Worm (Caenorhabditis elegans) whole organism, young adult: Measurements from ENCODE around the gene srd-44.

ENCODE experiments used
- B0019.2 ChIP-seq: fragments of 200-800 bp; sonication (Bioruptor generic); conservative IDR thresholded peaks from 2 replicates; pipeline ENCODE4 v1.3.6; 2022; ENCODE audit warnings: missing genetic modification reagents, missing genetic modification characterization, missing compliant biosample characterization
- B0035.1 ChIP-seq: sonication (generic microtip); optimal IDR thresholded peaks from 2 replicates; lab custom pipeline; 2016; ENCODE audit warnings: missing genetic modification characterization, mild to moderate bottlenecking, missing compliant biosample characterization, missing genotype, missing genetic modification reagents
- B0336.3 ChIP-seq: fragments of 200-800 bp; sonication (Bioruptor generic); IDR thresholded peaks from 2 replicates; pipeline ENCODE4 v1.3.6; 2022; ENCODE audit warnings: missing genetic modification characterization, missing compliant biosample characterization
- C06A6.2 ChIP-seq: fragments of 200-800 bp; sonication (Bioruptor generic); conservative IDR thresholded peaks from 2 replicates; pipeline ENCODE4 v1.3.6; 2022; ENCODE audit warnings: missing genetic modification characterization, missing compliant biosample characterization
- F39B2.1 ChIP-seq: fragments of 200-800 bp; sonication (Bioruptor generic); IDR thresholded peaks from 2 replicates; pipeline ENCODE4 v1.3.6; 2022; ENCODE audit warnings: missing genetic modification reagents, missing genetic modification characterization, missing compliant biosample characterization
- K11D2.4 ChIP-seq: fragments of 200-800 bp; sonication (Bioruptor generic); IDR thresholded peaks from 2 replicates; pipeline ENCODE4 v1.3.6; 2022; ENCODE audit warnings: missing genetic modification reagents, missing genetic modification characterization, missing compliant biosample characterization
- K12H6.12 ChIP-seq: fragments of 200-800 bp; sonication (Bioruptor generic); optimal IDR thresholded peaks from 2 replicates; lab custom pipeline; 2018; ENCODE audit warnings: mild to moderate bottlenecking, missing genetic modification characterization, missing compliant biosample characterization
- Y53F4B.3 ChIP-seq: fragments of 200-800 bp; sonication (Bioruptor generic); IDR thresholded peaks from 2 replicates; pipeline ENCODE4 v1.3.6; 2022; ENCODE audit warnings: missing genetic modification reagents, missing genetic modification characterization, missing compliant biosample characterization
- Y53G8AR.9 ChIP-seq: fragments of 200-800 bp; sonication (Bioruptor generic); conservative IDR thresholded peaks from 2 replicates; pipeline ENCODE4 v1.3.6; 2022; ENCODE audit warnings: missing genetic modification reagents, missing genetic modification characterization, missing compliant biosample characterization
- akir-1 ChIP-seq: fragments of 200-800 bp; sonication (Bioruptor generic); optimal IDR thresholded peaks from 2 replicates; lab custom pipeline; 2018; ENCODE audit warnings: mild to moderate bottlenecking, missing genetic modification characterization, moderate library complexity, missing compliant biosample characterization
- ama-1 ChIP-seq, 3 experiments: fragments of 150-350 bp in 1 of 3; sonication (generic microtip) in 2 of 3; optimal IDR thresholded peaks; 2 replicates each; lab custom pipeline; 2014 to 2018; ENCODE audit warnings: missing biosample characterization in 2 of 3, missing genetic modification characterization in 2 of 3, missing genetic modification reagents in 2 of 3
- atf-7 ChIP-seq: sonication (generic microtip); optimal IDR thresholded peaks from 2 replicates; lab custom pipeline; 2017; ENCODE audit warnings: mild to moderate bottlenecking, missing genetic modification characterization, missing compliant biosample characterization
- attf-5 ChIP-seq: fragments of 200-800 bp; sonication (Bioruptor generic); optimal IDR thresholded peaks from 2 replicates; lab custom pipeline; 2018; ENCODE audit warnings: mild to moderate bottlenecking, missing genetic modification characterization, missing compliant biosample characterization
- bed-1 ChIP-seq: fragments of 200-800 bp; sonication (Bioruptor generic); IDR thresholded peaks from 2 replicates; pipeline ENCODE4 v1.3.6; 2022; ENCODE audit warnings: missing genetic modification reagents, missing genetic modification characterization, missing compliant biosample characterization
- ccch-3 ChIP-seq: fragments of 200-800 bp; sonication (Bioruptor generic); optimal IDR thresholded peaks from 2 replicates; lab custom pipeline; 2018; ENCODE audit warnings: mild to moderate bottlenecking, missing genetic modification characterization, missing compliant biosample characterization
- cebp-1 ChIP-seq, 2 experiments: fragments of 200-800 bp in 1 of 2; sonication (Bioruptor generic) in 1 of 2; sonication (generic microtip) in 1 of 2; IDR thresholded peaks in 1 of 2; optimal IDR thresholded peaks in 1 of 2; 2 replicates each; pipeline versions ENCODE4 v1.3.6 to Lab custom; 2017 to 2022; ENCODE audit warnings: missing compliant biosample characterization in 2 of 2, missing genetic modification characterization in 2 of 2, mild to moderate bottlenecking in 1 of 2, missing genetic modification reagents in 1 of 2, moderate library complexity in 1 of 2
- ceh-79 ChIP-seq: sonication (generic microtip); optimal IDR thresholded peaks from 2 replicates; lab custom pipeline; 2017; ENCODE audit warnings: mild to moderate bottlenecking, missing genetic modification characterization, missing compliant biosample characterization
- egl-18 ChIP-seq: fragments of 200-800 bp; sonication (Bioruptor generic); IDR thresholded peaks from 2 replicates; pipeline ENCODE4 v1.3.6; 2022; ENCODE audit warnings: missing genetic modification reagents, missing genetic modification characterization, missing compliant biosample characterization
- egrh-3 ChIP-seq: fragments of 200-800 bp; sonication (Bioruptor generic); IDR thresholded peaks from 2 replicates; pipeline ENCODE4 v1.3.6; 2022; ENCODE audit warnings: missing genetic modification reagents, missing genetic modification characterization, missing compliant biosample characterization
- him-1 ChIP-seq: sonication (generic microtip); optimal IDR thresholded peaks from 2 replicates; lab custom pipeline; 2016; ENCODE audit warnings: missing genotype, missing genetic modification reagents, missing genetic modification characterization, missing compliant biosample characterization
- hmg-20 ChIP-seq: fragments of 200-800 bp; sonication (Bioruptor generic); IDR thresholded peaks from 2 replicates; pipeline ENCODE4 v1.3.6; 2022; ENCODE audit warnings: missing genetic modification reagents, missing genetic modification characterization, missing compliant biosample characterization
- let-526 ChIP-seq: fragments of 200-800 bp; sonication (Bioruptor generic); IDR thresholded peaks from 2 replicates; pipeline ENCODE4 v1.3.6; 2022; ENCODE audit warnings: missing genetic modification reagents, missing genetic modification characterization, missing compliant biosample characterization
- lin-26 ChIP-seq: fragments of 200-800 bp; sonication (Bioruptor generic); IDR thresholded peaks from 2 replicates; pipeline ENCODE4 v1.3.6; 2022; ENCODE audit warnings: missing genetic modification reagents, missing genetic modification characterization, missing compliant biosample characterization
- lin-35 ChIP-seq, 3 experiments: fragments of 150-350 bp in 2 of 3; sonication (generic microtip) in 1 of 3; optimal IDR thresholded peaks; 2 replicates each; lab custom pipeline; 2014 to 2018; ENCODE audit warnings: missing biosample characterization in 3 of 3, missing genetic modification characterization in 3 of 3, missing genetic modification reagents in 3 of 3
- lin-54 ChIP-seq: fragments of 200-800 bp; sonication (Bioruptor generic); optimal IDR thresholded peaks from 2 replicates; lab custom pipeline; 2018; ENCODE audit warnings: mild to moderate bottlenecking, missing genetic modification characterization, missing compliant biosample characterization
- lsl-1 ChIP-seq: fragments of 200-800 bp; sonication (Bioruptor generic); optimal IDR thresholded peaks from 2 replicates; lab custom pipeline; 2018; ENCODE audit warnings: mild to moderate bottlenecking, missing genetic modification characterization, moderate library complexity, missing compliant biosample characterization
- madf-6 ChIP-seq: fragments of 200-800 bp; sonication (Bioruptor generic); IDR thresholded peaks from 2 replicates; pipeline ENCODE4 v1.3.6; 2022; ENCODE audit warnings: missing genetic modification reagents, missing genetic modification characterization, missing compliant biosample characterization
- mel-28 ChIP-seq: sonication (generic microtip); optimal IDR thresholded peaks from 2 replicates; lab custom pipeline; 2016; ENCODE audit warnings: borderline replicate concordance, mild to moderate bottlenecking, missing genetic modification characterization, missing compliant biosample characterization
- mes-4 ChIP-seq: sonication (generic microtip); optimal IDR thresholded peaks from 2 replicates; lab custom pipeline; 2016; ENCODE audit warnings: missing genotype, missing genetic modification characterization, missing compliant biosample characterization
- mxl-1 ChIP-seq: sonication (generic microtip); optimal IDR thresholded peaks from 2 replicates; lab custom pipeline; 2016; ENCODE audit warnings: missing genetic modification characterization, missing compliant biosample characterization
- nfya-1 ChIP-seq: sonication (generic microtip); optimal IDR thresholded peaks from 2 replicates; lab custom pipeline; 2017; ENCODE audit warnings: antibody characterized with exemption, missing compliant biosample characterization, missing genetic modification characterization, borderline replicate concordance; ENCODE audit not compliant: insufficient read depth
- nfyb-1 ChIP-seq: fragments of 200-800 bp; sonication (Bioruptor generic); IDR thresholded peaks from 2 replicates; pipeline ENCODE4 v1.3.6; 2022; ENCODE audit warnings: missing genetic modification reagents, missing genetic modification characterization, missing compliant biosample characterization
- nhr-27 ChIP-seq: fragments of 200-800 bp; sonication (Bioruptor generic); optimal IDR thresholded peaks from 2 replicates; lab custom pipeline; 2018; ENCODE audit warnings: mild to moderate bottlenecking, missing genetic modification characterization, moderate library complexity, missing compliant biosample characterization
- nhr-90 ChIP-seq: sonication (generic microtip); optimal IDR thresholded peaks from 2 replicates; lab custom pipeline; 2016; ENCODE audit warnings: missing genotype, mild to moderate bottlenecking, missing genetic modification characterization, missing compliant biosample characterization
- rpc-1 ChIP-seq, 2 experiments: fragments of 150-350 bp in 1 of 2; sonication (generic microtip) in 1 of 2; optimal IDR thresholded peaks; 2 replicates each; lab custom pipeline; 2014 to 2018; ENCODE audit warnings: missing biosample characterization in 1 of 2, missing genetic modification characterization in 1 of 2, missing genetic modification reagents in 1 of 2, missing genotype in 1 of 2
- snpc-1.1 ChIP-seq: sonication (generic microtip); optimal IDR thresholded peaks from 2 replicates; lab custom pipeline; 2017; ENCODE audit warnings: missing genetic modification characterization, mild to moderate bottlenecking, missing compliant biosample characterization, antibody characterized with exemption, moderate library complexity, missing genotype, missing genetic modification reagents; ENCODE audit not compliant: insufficient read depth
- snpc-1.3 ChIP-seq: sonication (generic microtip); optimal IDR thresholded peaks from 2 replicates; lab custom pipeline; 2017; ENCODE audit warnings: missing genetic modification characterization, mild to moderate bottlenecking, missing compliant biosample characterization, antibody characterized with exemption, moderate library complexity, missing genotype, missing genetic modification reagents; ENCODE audit not compliant: insufficient read depth
- snpc-4 ChIP-seq, 5 experiments: fragments of 150-350 bp in 1 of 5; sonication (generic microtip) in 4 of 5; optimal IDR thresholded peaks; 2 replicates each; lab custom pipeline; 2014 to 2018; ENCODE audit warnings: missing genetic modification characterization in 5 of 5, missing biosample characterization in 3 of 5, antibody characterized with exemption in 2 of 5, mild to moderate bottlenecking in 2 of 5, missing compliant biosample characterization in 2 of 5, missing genotype in 2 of 5, moderate library complexity in 2 of 5, missing genetic modification reagents in 1 of 5
- somi-1 ChIP-seq: fragments of 200-800 bp; sonication (Bioruptor generic); optimal IDR thresholded peaks from 2 replicates; lab custom pipeline; 2018; ENCODE audit warnings: mild to moderate bottlenecking, missing genetic modification characterization, missing compliant biosample characterization
- tlf-1 ChIP-seq: fragments of 200-800 bp; sonication (Bioruptor generic); optimal IDR thresholded peaks from 2 replicates; lab custom pipeline; 2018; ENCODE audit warnings: mild to moderate bottlenecking, missing genetic modification characterization, missing compliant biosample characterization
- unc-130 ChIP-seq: sonication (generic microtip); optimal IDR thresholded peaks from 2 replicates; lab custom pipeline; 2016; ENCODE audit warnings: missing genetic modification reagents, missing genetic modification characterization, missing compliant biosample characterization
- zim-3 ChIP-seq: sonication (generic microtip); optimal IDR thresholded peaks from 2 replicates; lab custom pipeline; 2017; ENCODE audit warnings: mild to moderate bottlenecking, missing genetic modification characterization, moderate library complexity, missing compliant biosample characterization
- ztf-28 ChIP-seq: fragments of 200-800 bp; sonication (Bioruptor generic); IDR thresholded peaks from 2 replicates; pipeline ENCODE4 v1.3.6; 2022; ENCODE audit warnings: missing genetic modification reagents, missing genetic modification characterization, missing compliant biosample characterization
- ztf-3 ChIP-seq: fragments of 200-800 bp; sonication (Bioruptor generic); optimal IDR thresholded peaks from 2 replicates; lab custom pipeline; 2018; ENCODE audit warnings: mild to moderate bottlenecking, missing genetic modification characterization, missing compliant biosample characterization
- ztf-6 ChIP-seq: fragments of 200-800 bp; sonication (Bioruptor generic); IDR thresholded peaks from 2 replicates; pipeline ENCODE4 v1.3.6; 2022; ENCODE audit warnings: missing genetic modification reagents, missing genetic modification characterization, missing compliant biosample characterization

Gene srd-44

ce11 chrX:12347822-12348221 lies 9.6 kb downstream of the srd-44 start (continued):
- no peak for TF ChIP-seq ama-1 (optimal IDR thresholded peaks at IDR 0.05; lab: Kevin White, UChicago)
- TF ChIP-seq ama-1 (GFP tag; optimal IDR thresholded peaks at IDR 0.05; lab: Kevin White, UChicago) = peak in 1 of 2 experiments; percentile 42
- no peak for TF ChIP-seq nfya-1 (tag; lab: Kevin White, UChicago)
- no peak for TF ChIP-seq zim-3 (tag; lab: Kevin White, UChicago)
- no peak for TF ChIP-seq B0336.3 (GFP tag; lab: Robert Waterston, UW)
- TF ChIP-seq B0035.1 (tag; lab: Kevin White, UChicago) = peak; percentile 18
- TF ChIP-seq atf-7 (tag; lab: Kevin White, UChicago) = peak; percentile 58
- TF ChIP-seq lsl-1 (GFP tag; lab: Kevin White, UChicago) = no peak
- no peak for TF ChIP-seq snpc-1.1 (tag; lab: Kevin White, UChicago)
- TF ChIP-seq ztf-3 = no peak
- TF ChIP-seq nhr-90 (tag; lab: Kevin White, UChicago) = peak; percentile 83
- TF ChIP-seq madf-6 (GFP tag; lab: Robert Waterston, UW) = 0 out of 2 replicates have a peak, but pooled peaks have one; percentile 49
- peak; percentile 48; the same call in 1 of the 2 replicates for TF ChIP-seq egrh-3 (GFP tag; lab: Robert Waterston, UW)
- TF ChIP-seq mxl-1 (tag; lab: Kevin White, UChicago) = peak; percentile 40
- TF ChIP-seq Y53G8AR.9 (GFP tag; lab: Robert Waterston, UW) = no peak
- peak; percentile 67 for TF ChIP-seq snpc-4 (GFP tag; optimal IDR thresholded peaks at IDR 0.05; lab: Kevin White, UChicago)
- peak in 2 of 4 experiments; percentile 46 to 79 for TF ChIP-seq snpc-4 (tag; optimal IDR thresholded peaks at IDR 0.05; lab: Kevin White, UChicago)
- 0 out of 2 replicates have a peak, but pooled peaks have one; percentile 27 for TF ChIP-seq Y53F4B.3 (GFP tag; lab: Robert Waterston, UW)
- TF ChIP-seq akir-1 (GFP tag; lab: Kevin White, UChicago) = peak; percentile 14
- TF ChIP-seq him-1 (tag; lab: Kevin White, UChicago) = peak; percentile 75
- no peak for TF ChIP-seq hmg-20 (GFP tag; lab: Robert Waterston, UW)
- TF ChIP-seq mes-4 = no peak
- TF ChIP-seq B0019.2 (GFP tag; lab: Robert Waterston, UW) = 0 out of 2 replicates have a peak, but pooled peaks have one; percentile 7
- TF ChIP-seq rpc-1 (optimal IDR thresholded peaks at IDR 0.05; lab: Kevin White, UChicago) = peak; percentile 86
- TF ChIP-seq rpc-1 (tag; optimal IDR thresholded peaks at IDR 0.05; lab: Kevin White, UChicago) = peak; percentile 90
- no peak for TF ChIP-seq bed-1
- TF ChIP-seq ccch-3 = no peak
- no peak for TF ChIP-seq unc-130 (GFP tag; lab: Kevin White, UChicago)
- no peak for TF ChIP-seq mel-28 (tag; lab: Kevin White, UChicago)
- TF ChIP-seq lin-54 (GFP tag; lab: Kevin White, UChicago) = no peak
- TF ChIP-seq let-526 (GFP tag; lab: Robert Waterston, UW) = peak; percentile 51; the same call in 1 of the 2 replicates
- no peak for TF ChIP-seq cebp-1 (GFP tag; IDR thresholded peaks at IDR 0.05; lab: Robert Waterston, UW)
- TF ChIP-seq cebp-1 (tag; optimal IDR thresholded peaks at IDR 0.05; lab: Kevin White, UChicago) = no peak
- TF ChIP-seq F39B2.1 (GFP tag; lab: Robert Waterston, UW) = no peak
- TF ChIP-seq attf-5 (GFP tag; lab: Kevin White, UChicago) = peak; percentile 48
- no peak for TF ChIP-seq nhr-27
- peak; percentile 48 for TF ChIP-seq ceh-79 (tag; lab: Kevin White, UChicago)
- TF ChIP-seq snpc-1.3 (tag; lab: Kevin White, UChicago) = peak; percentile 81
- TF ChIP-seq C06A6.2 (GFP tag; lab: Robert Waterston, UW) = no peak
- TF ChIP-seq lin-35 (GFP tag; optimal IDR thresholded peaks at IDR 0.05; lab: Kevin White, UChicago) = no peak
- TF ChIP-seq K11D2.4 (GFP tag; lab: Robert Waterston, UW) = no peak
- TF ChIP-seq somi-1 = no peak
- TF ChIP-seq nfyb-1 (GFP tag; lab: Robert Waterston, UW) = peak; percentile 73
- no peak for TF ChIP-seq ztf-6
- TF ChIP-seq K12H6.12 = no peak
- no peak for TF ChIP-seq ztf-28
- no peak for TF ChIP-seq egl-18
- TF ChIP-seq tlf-1 = no peak
- TF ChIP-seq lin-26 = peak; percentile 83
